Fruit fly (Drosophila melanogaster): ENCODE results near the gene Ptp61F.
A peak's percentile ranks its signal among the peaks of the same experiment; 100 is the strongest.

Gene Ptp61F

DNA sequence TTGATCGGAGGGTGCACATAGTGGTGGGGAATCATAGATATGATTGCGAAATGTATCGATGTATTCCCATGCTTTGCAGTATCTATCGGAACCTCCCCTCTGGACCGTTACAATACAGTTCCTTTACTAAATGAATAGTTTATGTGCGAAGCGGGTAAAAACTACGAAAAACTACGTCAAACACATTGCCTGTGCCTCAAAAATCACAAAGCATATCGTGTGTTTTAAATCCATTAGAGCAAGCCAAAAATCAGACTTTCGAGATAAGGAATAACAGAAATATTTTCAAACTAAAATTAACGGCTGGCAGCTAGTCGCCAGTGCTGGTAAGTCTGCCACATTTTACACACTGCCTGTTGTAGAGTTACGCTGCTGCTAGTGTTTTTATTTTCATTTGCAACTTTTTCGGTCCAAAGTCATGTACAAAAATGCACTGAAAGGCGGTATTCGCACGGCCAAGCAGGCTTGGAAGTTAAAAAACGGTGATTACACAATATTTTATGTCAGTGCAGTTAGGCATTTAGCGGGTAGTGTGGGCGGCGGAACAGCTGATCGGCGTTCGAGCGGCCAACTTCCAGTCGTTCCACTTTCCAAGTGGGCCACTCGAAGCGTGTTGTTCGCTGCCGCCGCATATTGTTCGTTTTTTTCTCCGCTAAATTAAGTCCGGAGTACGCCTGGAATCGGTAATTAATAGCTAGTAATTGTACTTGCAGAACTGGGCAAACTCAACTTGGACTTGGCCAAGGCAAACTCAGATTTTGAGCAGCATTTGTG, 42.4 kb upstream of the Ptp61F start (continued):
- TF ChIP-seq Antp (GFP tag; optimal IDR thresholded peaks at IDR 0.05) (peak; percentile 80), crc (GFP tag; optimal IDR thresholded peaks at IDR 0.05) (peak; percentile 30), NFAT (GFP tag; IDR thresholded peaks at IDR 0.05) (peak; percentile 23; the same call in 1 of the 2 replicates), CG32772 (GFP tag; IDR thresholded peaks at IDR 0.05) (0 out of 2 replicates have a peak, but pooled peaks have one; percentile 43), Optix (GFP tag; IDR thresholded peaks at IDR 0.05) (peak; percentile 69; the same call in 2 of the 3 replicates), lab (GFP tag; optimal IDR thresholded peaks at IDR 0.05) (peak; percentile 61), sima (GFP tag; optimal IDR thresholded peaks at IDR 0.05) (no peak), ATbp (GFP tag; optimal IDR thresholded peaks at IDR 0.05) (no peak), CG11723 (GFP tag; optimal IDR thresholded peaks at IDR 0.05) (no peak), CG10543 (GFP tag; optimal IDR thresholded peaks at IDR 0.05) (peak; percentile 22), Rfx (GFP tag; IDR thresholded peaks at IDR 0.05) (peak; percentile 22; the same call in 1 of the 2 replicates), Ets65A (GFP tag) (peak; percentile 97), seq (GFP tag; IDR thresholded peaks at IDR 0.05) (0 out of 2 replicates have a peak, but pooled peaks have one; percentile 32), CG2199 (GFP tag; IDR thresholded peaks at IDR 0.05) (0 out of 3 replicates have a peak, but pooled peaks have one; percentile 11), p53 (GFP tag; optimal IDR thresholded peaks at IDR 0.05) (peak; percentile 5), CG9215 (GFP tag; IDR thresholded peaks at IDR 0.05) (peak; percentile 25; the same call in 1 of the 2 replicates), fru (optimal IDR thresholded peaks at IDR 0.05) (no peak), dysf (GFP tag; IDR thresholded peaks at IDR 0.05) (peak; percentile 55; the same call in 1 of the 3 replicates), CG7271 (tag; optimal IDR thresholded peaks at IDR 0.05) (peak; percentile 16), zen2 (GFP tag; IDR thresholded peaks at IDR 0.05; ENCODE audit: partially characterized antibody) (peak; percentile 62), CG14860 (GFP tag; IDR thresholded peaks at IDR 0.05; ENCODE audit: partially characterized antibody) (peak; percentile 62; the same call in 2 of the 3 replicates), CG17328 (GFP tag; IDR thresholded peaks at IDR 0.05) (peak; percentile 53), ash1 (GFP tag; optimal IDR thresholded peaks at IDR 0.05) (no peak), unc-4 (GFP tag; IDR thresholded peaks at IDR 0.05; ENCODE audit: partially characterized antibody) (peak; percentile 77), CG1832 (GFP tag; optimal IDR thresholded peaks at IDR 0.05) (no peak), pum (GFP tag; optimal IDR thresholded peaks at IDR 0.05) (peak; percentile 68), YL-1 (GFP tag; optimal IDR thresholded peaks at IDR 0.05) (peak; percentile 43), unpg (GFP tag; optimal IDR thresholded peaks at IDR 0.05) (no peak), CG7839 (tag; optimal IDR thresholded peaks at IDR 0.05) (no peak), B-H1 (GFP tag; IDR thresholded peaks at IDR 0.05) (peak; percentile 31; the same call in 1 of the 3 replicates), nau (GFP tag; optimal IDR thresholded peaks at IDR 0.05) (no peak), CG10979 (tag; optimal IDR thresholded peaks at IDR 0.05) (peak; percentile 17), CG7928 (GFP tag; optimal IDR thresholded peaks at IDR 0.05) (peak; percentile 7), Xbp1 (GFP tag; optimal IDR thresholded peaks at IDR 0.05) (peak; percentile 74), BEAF-32 (GFP tag; optimal IDR thresholded peaks at IDR 0.05) (peak; percentile 94), CG34422 (GFP tag; IDR thresholded peaks at IDR 0.05) (peak; percentile 51; the same call in 1 of the 3 replicates), tap (tag; optimal IDR thresholded peaks at IDR 0.05) (no peak), CG7963 (GFP tag; IDR thresholded peaks at IDR 0.05; ENCODE audit: partially characterized antibody) (peak; percentile 72; the same call in 2 of the 3 replicates), esg (GFP tag; conservative IDR thresholded peaks at IDR 0.05) (peak; percentile 58), zfh1 (GFP tag; IDR thresholded peaks at IDR 0.05) (peak; percentile 67; the same call in 2 of the 3 replicates), CG4360 (GFP tag; IDR thresholded peaks at IDR 0.05) (peak; percentile 14; the same call in 1 of the 2 replicates), CG4424 (GFP tag; optimal IDR thresholded peaks at IDR 0.05) (peak; percentile 70), Lhr (GFP tag; optimal IDR thresholded peaks at IDR 0.05) (peak; percentile 36), MESR4 (GFP tag; optimal IDR thresholded peaks at IDR 0.05) (peak; percentile 92), CG11695 (GFP tag; IDR thresholded peaks at IDR 0.05) (peak; percentile 60), Mes4 (GFP tag; optimal IDR thresholded peaks at IDR 0.05) (peak; percentile 58), hbn (GFP tag; IDR thresholded peaks at IDR 0.05; ENCODE audit: partially characterized antibody) (peak; percentile 66), CG4707 (GFP tag; optimal IDR thresholded peaks at IDR 0.05) (peak; percentile 23)

Measured in whole organism, embryonic.